Fruit fly (Drosophila melanogaster) ovary, adult (tissue): ENCODE measurements around the gene CG34302.

Source experiments
- CG17801 ChIP-seq: fragments of 200-800 bp; optimal IDR thresholded peaks from 2 replicates; lab custom pipeline; 2019; ENCODE audit warnings: missing biosample characterization, mild to moderate bottlenecking, missing genetic modification characterization, moderate library complexity; ENCODE audit not compliant: partially characterized antibody

Gene CG34302

DNA sequence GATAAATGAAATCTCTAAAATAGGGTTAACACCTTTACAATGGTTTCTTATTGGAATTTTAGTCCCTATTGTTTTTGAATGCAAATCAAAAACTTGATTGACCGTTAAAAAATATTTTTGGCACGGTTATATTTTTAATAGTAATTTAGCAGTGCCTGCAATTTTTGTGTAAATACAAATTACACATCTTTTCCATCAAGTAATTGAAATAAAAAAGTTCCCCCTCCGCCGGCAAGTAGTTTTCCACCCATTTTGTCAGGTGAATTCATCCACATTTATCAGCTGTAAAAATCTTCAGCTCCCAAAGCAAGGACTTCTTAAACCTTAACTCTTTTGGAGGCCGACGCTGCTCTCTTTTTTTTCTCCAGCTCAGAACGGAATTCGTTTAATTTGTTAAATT lies at the start of gene CG34302:
Gene CG34302 (minus strand): TSS at position 101 of the 400 bp plus-strand sequence.
- no peak for TF ChIP-seq CG17801 (GFP tag; lab: Kevin White, UChicago)

dm6 chr3R:9872815-9873752 lies 49.5 kb upstream of the CG34302 start:
- no peak for TF ChIP-seq CG17801 (GFP tag; lab: Kevin White, UChicago)

dm6 chr3R:9872133-9872814 lies 48.7 kb upstream of the CG34302 start:
- no peak for TF ChIP-seq CG17801 (GFP tag; lab: Kevin White, UChicago)

DNA sequence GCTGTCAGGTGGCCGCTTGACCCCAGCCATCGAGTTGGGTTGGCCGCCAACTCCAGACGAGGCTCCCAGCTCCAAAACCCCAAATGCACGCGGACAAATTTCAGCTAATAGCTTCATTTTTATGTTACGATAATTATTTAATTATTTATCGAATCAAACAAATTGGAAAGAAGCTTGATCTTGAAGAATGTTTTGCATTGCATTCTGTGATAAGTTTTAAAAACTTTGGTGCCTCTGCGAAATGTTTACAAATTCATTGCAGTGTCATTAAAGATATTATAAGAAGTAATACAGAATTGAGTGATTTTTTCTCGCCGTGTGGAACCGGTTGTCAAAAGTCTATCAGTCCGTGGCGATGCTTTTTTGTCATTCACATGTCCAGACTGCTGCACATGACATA lies 46.8 kb upstream of the CG34302 start:
- TF ChIP-seq CG17801 (GFP tag; lab: Kevin White, UChicago) = no peak

dm6 chr3R:9869954-9870353 lies 46.3 kb upstream of the CG34302 start:
- no peak for TF ChIP-seq CG17801 (GFP tag; lab: Kevin White, UChicago)

DNA sequence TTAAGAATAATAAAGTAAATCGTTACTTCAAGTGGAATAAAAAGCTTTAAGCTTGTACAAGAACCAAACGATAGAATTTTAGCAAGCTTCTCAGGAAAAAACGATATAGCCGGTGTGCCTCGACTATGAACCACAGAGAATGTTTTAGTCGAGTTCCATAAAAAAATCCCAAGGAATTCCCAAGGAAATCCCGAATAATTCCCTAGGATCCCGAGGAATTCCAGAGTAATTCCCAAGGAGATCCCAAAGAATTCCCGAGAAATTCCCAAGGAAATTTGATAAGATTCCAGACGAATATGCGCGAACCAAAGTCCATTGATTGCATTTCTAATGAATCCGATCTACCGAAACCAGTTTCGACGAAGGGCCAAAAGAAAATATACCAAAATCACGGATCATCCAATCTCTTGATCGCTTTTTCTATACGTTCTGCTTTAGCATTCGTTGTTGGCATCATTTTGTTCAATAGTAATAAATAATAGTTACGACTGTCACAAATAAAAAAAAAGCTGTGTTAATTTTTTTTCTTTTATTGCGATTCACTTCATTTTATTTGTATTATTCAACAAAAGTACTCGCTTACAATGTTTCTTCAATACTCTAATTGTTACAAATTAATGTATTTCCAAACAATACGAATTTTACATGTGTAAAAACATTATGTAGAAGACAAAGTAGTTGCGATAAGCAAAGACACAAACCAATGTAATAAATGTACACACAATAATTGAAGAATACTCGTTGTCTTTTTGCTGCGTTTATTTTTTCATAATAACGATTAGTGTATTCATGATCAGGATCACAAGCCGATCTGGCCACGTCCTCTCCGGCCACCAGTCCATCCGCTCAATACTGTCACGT lies 45.1 kb upstream of the CG34302 start:
- TF ChIP-seq CG17801 (GFP tag; lab: Kevin White, UChicago) = no peak

dm6 chr3R:9867911-9868537 lies 44.4 kb upstream of the CG34302 start, which contains the start of gene Teh1:
Teh1 (minus strand) TSS chr3R:9868120.
- TF ChIP-seq CG17801 (GFP tag; lab: Kevin White, UChicago) = no peak

dm6 chr3R:9865854-9866396 lies 42.3 kb upstream of the CG34302 start:
- no peak for TF ChIP-seq CG17801 (GFP tag; lab: Kevin White, UChicago)

dm6 chr3R:9860561-9860960 lies 36.9 kb upstream of the CG34302 start:
- no peak for TF ChIP-seq CG17801 (GFP tag; lab: Kevin White, UChicago)

DNA sequence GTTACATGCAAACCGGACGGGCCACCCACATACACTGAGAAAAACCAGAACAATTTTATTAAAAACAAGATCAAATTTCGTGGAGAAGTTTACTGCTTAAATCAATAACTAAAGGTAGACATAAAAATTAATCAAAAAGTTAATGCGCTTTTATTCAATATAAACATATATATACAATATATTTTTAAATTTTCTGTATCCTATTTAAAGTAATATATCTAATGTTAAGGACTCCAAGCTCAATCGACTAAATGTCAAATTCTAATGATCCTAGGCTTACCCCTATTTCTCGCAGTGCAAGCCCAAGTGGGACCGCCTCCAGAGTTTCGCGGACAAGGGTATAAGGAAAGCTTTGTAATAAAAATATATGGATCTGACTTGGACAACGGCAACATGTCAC lies 34.2 kb upstream of the CG34302 start:
- TF ChIP-seq CG17801 (GFP tag; lab: Kevin White, UChicago) = no peak

dm6 chr3R:9851653-9852052 lies 28.0 kb upstream of the CG34302 start:
- no peak for TF ChIP-seq CG17801 (GFP tag; lab: Kevin White, UChicago)

dm6 chr3R:9821091-9821490 lies 2.5 kb downstream of the CG34302 start, which contains the start of gene CG42857:
CG42857 (minus strand) TSS chr3R:9821191.
- TF ChIP-seq CG17801 (GFP tag; lab: Kevin White, UChicago) = no peak

- TF ChIP-seq CG17801 (GFP tag; lab: Kevin White, UChicago) = no peak
These were observed 3.8 kb downstream of the CG34302 start, which contains the start of gene CG9458 for dm6 chr3R:9819777-9820176. CG9458 (minus strand) TSS chr3R:9819877.

DNA sequence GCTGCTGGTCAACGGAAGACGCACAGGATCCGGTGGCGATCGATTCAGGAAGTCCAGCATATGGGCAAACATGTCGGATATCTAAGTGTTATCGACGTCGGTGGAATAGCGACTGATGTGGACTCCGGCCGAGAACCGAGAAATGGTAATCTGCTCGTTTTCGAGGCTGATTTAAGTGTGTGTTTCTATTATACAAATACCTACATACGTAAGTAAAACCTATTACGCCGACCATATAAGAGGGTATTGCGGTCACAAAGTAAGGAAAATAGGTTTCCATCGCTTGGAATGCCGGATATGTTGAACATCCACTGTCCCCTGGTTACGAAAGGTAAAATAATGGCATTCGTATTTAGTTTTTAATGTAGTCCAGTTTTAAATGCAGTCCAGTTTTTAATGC lies 5.3 kb downstream of the CG34302 start, which contains the start of gene CG9459:
Gene CG9459 (minus strand): TSS at position 101 of the 400 bp plus-strand sequence.
- no peak for TF ChIP-seq CG17801 (GFP tag; lab: Kevin White, UChicago)
